Fruit fly (Drosophila melanogaster): ENCODE results near the gene Arp3.

- TF ChIP-seq esn (GFP tag; optimal IDR thresholded peaks at IDR 0.05) (no peak), CG11294 (GFP tag; IDR thresholded peaks at IDR 0.05) (no peak), Sox14 (GFP tag; optimal IDR thresholded peaks at IDR 0.05) (no peak)
These were observed 38.8 kb upstream of the Arp3 start for dm6 chr3L:8154544-8154943.

All from whole organism, prepupa.